Fruit fly (Drosophila melanogaster) Kc167 (cell line): ENCODE data around the gene cic.

ENCODE experiments used
- Myc ChIP-seq: fragments of >200 bp; optimal IDR thresholded peaks from 2 replicates; lab custom pipeline; 2017; ENCODE audit warnings: missing external identifiers
- Sin3A ChIP-seq: fragments of >200 bp; optimal IDR thresholded peaks from 2 replicates; lab custom pipeline; 2018; ENCODE audit warnings: missing external identifiers
- insv ChIP-seq: fragments of >200 bp; optimal IDR thresholded peaks from 3 replicates; lab custom pipeline; 2018; ENCODE audit warnings: missing external identifiers

DNA sequence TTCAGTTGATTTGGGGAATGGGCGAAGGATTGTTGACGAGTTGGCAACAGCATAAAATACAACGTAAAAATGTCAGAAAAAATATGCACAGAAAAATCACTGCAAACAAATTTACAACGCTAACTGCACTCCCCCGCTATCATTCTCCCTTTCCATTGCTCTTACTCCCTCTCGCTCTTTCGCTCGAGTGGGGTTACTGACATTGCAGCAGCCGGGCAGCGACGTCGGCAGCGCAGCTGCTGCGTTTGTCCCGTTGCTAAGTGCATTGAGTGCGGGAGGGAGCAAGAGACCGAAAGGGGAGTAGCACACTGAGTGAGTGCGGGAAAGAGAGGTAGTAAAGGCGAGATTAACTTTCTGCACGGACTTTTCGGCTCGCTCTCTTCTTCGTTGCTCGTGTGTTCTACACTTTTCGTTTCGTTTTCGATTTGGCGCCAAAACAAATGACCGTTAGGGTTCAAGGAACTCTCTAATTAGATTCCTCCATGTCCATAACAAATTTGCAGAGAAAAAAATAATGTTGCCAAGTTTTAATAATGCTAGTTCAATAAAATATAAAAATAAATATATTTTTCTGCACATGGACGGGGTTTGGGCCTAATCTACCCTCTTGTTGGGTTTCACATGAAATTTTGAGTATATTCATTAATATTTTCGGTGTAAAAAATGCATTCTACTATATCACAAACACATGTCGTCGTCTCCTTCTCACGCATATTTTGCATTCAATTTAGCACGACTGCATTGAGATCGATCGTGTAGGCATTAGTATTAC is 31.8 kb downstream of the cic start:
- TF ChIP-seq insv (lab: Kevin White, UChicago) (no peak), Myc (no peak), Sin3A (lab: Kevin White, UChicago) (no peak)
